Worm (Caenorhabditis elegans): ENCODE data around the gene srh-222.
A peak's percentile ranks its signal among the peaks of the same experiment; 100 is the strongest.

The srh-222 gene

DNA sequence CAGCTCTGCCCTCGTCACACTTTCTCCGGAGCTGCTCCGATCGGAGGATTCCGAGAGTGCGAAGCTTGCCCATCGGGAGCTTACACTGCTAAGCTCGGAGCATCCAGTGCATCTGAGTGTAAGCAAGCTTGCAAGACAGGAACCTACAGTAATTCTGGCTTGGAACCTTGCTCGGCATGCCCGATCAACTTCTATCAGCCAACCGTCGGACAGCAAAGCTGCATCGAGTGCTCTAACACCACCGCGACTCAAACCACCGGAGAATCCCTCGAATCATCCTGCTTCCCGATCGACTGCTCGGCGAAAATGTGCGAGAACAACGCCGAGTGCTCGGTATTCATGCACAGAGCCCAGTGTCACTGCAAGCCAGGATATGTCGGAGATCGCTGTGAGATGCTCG is 24.6 kb downstream of the srh-222 start:
- TF ChIP-seq mcd-1 (GFP tag; IDR thresholded peaks at IDR 0.05) (0 out of 2 replicates have a peak, but pooled peaks have one; percentile 20), attf-6 (GFP tag; IDR thresholded peaks at IDR 0.05) (no peak), Y53G8AR.9 (GFP tag; conservative IDR thresholded peaks at IDR 0.05) (no peak), zfh-2 (GFP tag; conservative IDR thresholded peaks at IDR 0.05) (peak; percentile 71), ztf-22 (GFP tag; optimal IDR thresholded peaks at IDR 0.05) (no peak)

DNA sequence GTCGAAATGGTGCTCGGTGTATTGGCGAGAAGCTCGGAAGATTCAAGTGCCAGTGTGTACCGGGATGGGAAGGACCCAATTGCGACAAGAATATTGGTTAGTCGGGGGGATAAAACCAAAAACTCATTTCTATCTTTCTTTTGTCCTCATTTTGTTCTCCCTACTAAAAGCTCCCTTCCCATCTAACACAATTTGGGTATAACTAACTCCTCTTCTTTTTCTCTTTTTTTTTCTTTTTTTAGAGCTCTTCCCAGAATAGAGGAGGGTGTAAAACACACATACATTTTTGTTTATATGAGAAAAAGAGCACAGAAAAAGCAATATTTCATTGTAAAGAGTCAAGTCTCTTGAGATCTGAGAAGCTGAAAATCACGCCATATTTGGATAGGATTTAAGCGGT is 25.5 kb downstream of the srh-222 start:
- no peak for TF ChIP-seq bed-2 (GFP tag; IDR thresholded peaks at IDR 0.05)
- TF ChIP-seq egl-18 (GFP tag; IDR thresholded peaks at IDR 0.05), result no peak

DNA sequence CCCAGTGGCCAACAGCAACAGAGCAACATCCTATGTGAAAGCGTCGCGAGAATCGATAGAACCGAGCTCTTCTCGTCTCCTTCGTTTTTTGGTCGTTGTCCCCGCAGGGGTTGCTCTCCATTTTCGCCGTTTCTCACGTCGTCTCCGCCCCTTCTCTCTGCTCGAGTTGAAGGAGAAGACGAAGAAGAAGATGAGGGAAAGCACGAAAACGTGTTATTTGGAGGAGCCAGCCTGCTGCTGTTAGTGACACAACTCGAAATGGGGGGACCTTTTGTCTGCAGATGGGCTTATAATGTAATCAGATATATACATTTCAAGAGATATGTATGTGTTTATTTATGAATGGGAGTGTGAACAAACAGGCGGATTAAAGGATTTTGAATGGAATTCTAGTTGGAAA is 28.1 kb downstream of the srh-222 start, which contains the start of gene W02C12.2:
Gene W02C12.2 (minus strand): TSS at position 277 of the 400 bp plus-strand sequence.
- TF ChIP-seq mes-4 (tag; optimal IDR thresholded peaks at IDR 0.05) (no peak), dox-1 (GFP tag; IDR thresholded peaks at IDR 0.05) (no peak), ceh-27 (GFP tag; optimal IDR thresholded peaks at IDR 0.05) (peak; percentile 30), zfh-2 (GFP tag; conservative IDR thresholded peaks at IDR 0.05) (peak; percentile 53; the same call in 1 of the 2 replicates), dpff-1 (tag; optimal IDR thresholded peaks at IDR 0.05) (no peak), hlh-26 (GFP tag; conservative IDR thresholded peaks at IDR 0.05) (no peak)

DNA sequence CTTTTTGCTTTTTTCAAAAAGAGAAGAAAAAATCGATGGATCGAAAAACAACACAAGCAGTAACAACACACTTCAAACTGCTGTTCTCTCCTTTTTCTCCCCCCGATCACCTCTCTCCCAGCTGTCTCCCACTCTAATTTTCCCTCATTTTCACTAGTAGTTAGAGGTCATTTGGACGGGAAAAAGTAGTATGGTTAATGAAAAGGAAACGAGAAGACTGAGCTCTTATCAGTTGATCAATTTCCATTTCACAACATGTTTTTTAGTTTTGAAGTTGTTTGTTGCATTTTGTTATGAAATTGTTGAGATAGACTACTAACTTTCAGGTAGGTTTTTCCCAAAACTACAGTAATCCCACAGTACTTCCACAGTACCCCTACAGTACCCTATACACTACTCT is 28.8 kb downstream of the srh-222 start:
- TF ChIP-seq hmg-20 (GFP tag; IDR thresholded peaks at IDR 0.05) (no peak), cebp-1 (GFP tag; IDR thresholded peaks at IDR 0.05) (peak; percentile 29; the same call in 1 of the 2 replicates), cebp-1 (tag; optimal IDR thresholded peaks at IDR 0.05) (peak; percentile 54), nhr-80 (tag; optimal IDR thresholded peaks at IDR 0.05) (peak; percentile 12)

DNA sequence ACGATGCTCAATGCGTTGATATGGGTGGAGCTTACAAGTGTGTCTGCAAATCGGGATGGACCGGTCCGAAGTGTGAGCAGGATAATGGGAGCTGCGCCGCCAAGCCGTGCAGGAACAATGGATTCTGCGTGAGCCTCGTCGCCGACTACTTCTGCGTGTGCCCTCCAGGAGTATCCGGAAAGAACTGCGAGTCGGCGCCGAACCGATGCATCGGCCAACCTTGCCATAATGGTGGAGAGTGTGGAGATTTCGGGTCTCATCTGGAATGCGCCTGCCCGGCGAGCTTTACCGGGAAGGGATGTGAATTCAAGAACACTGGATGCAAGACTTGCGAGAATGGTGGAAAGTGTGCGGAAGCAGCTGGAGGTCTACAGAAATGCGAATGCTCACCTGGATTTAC is 30.3 kb downstream of the srh-222 start:
- TF ChIP-seq ceh-91 (GFP tag; IDR thresholded peaks at IDR 0.05), result no peak
- TF ChIP-seq mes-4 (tag; optimal IDR thresholded peaks at IDR 0.05), result no peak
- TF ChIP-seq F52B5.7 (tag; optimal IDR thresholded peaks at IDR 0.05), result no peak
- no peak for TF ChIP-seq atf-7 (tag; optimal IDR thresholded peaks at IDR 0.05)
- no peak for TF ChIP-seq rcor-1 (GFP tag; IDR thresholded peaks at IDR 0.05)
- no peak for TF ChIP-seq F33H1.4 (GFP tag; IDR thresholded peaks at IDR 0.05)
- TF ChIP-seq repo-1 (tag; optimal IDR thresholded peaks at IDR 0.05), result no peak
- peak; percentile 75 for TF ChIP-seq zfh-2 (GFP tag; conservative IDR thresholded peaks at IDR 0.05)
- TF ChIP-seq F37B4.10 (GFP tag; IDR thresholded peaks at IDR 0.05), result no peak

DNA sequence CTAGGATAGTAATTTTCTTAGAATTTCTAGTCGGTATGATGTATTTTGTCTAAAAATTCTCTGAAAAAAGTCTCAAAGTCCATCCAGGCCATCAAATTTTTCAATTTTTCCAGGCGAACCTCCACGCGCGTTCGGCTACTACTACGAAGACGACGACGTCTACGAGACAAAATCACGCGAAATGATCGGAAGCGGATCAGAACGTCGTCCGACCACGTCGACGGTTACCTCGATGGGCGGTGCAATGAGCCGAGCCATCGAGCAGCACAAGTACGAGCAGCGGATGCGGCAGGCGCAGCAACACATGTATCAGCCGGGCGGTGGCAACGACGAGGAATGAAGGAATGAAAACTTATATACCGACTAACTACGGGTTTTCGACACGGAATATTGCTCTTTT is 34.0 kb downstream of the srh-222 start:
- TF ChIP-seq mcd-1 (GFP tag; IDR thresholded peaks at IDR 0.05), result 0 out of 2 replicates have a peak, but pooled peaks have one; percentile 7
- TF ChIP-seq egl-18 (GFP tag; IDR thresholded peaks at IDR 0.05), result 0 out of 2 replicates have a peak, but pooled peaks have one; percentile 6
- TF ChIP-seq zfh-2 (GFP tag; conservative IDR thresholded peaks at IDR 0.05), result peak; percentile 62
- no peak for TF ChIP-seq nhr-179 (tag; optimal IDR thresholded peaks at IDR 0.05)
- TF ChIP-seq B0336.3 (GFP tag; IDR thresholded peaks at IDR 0.05), result no peak

DNA sequence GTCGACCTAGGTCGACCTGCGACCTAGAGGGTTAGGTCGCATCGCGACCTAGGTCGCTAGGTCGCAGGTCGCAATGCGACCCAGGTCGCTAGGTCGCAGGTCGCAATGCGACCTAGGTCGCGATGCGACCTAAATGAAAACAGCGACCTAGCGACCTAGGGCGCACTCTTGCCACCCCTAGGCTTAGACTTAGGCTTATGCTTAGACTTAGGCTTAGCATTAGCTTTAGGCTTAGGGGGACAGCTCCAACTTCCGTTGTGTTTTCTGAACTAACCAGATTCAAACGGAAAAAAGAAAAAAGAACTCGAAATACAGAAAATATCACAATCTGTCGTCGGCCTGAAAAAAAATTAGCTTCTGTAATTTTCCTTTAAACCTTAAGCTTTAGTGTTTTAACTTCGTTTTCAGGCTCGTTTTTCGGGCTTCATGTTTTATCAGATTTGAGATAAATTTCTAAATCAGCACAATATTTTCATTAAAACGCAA is 34.8 kb downstream of the srh-222 start:
- TF ChIP-seq athp-1 (tag; optimal IDR thresholded peaks at IDR 0.05), result no peak
- 0 out of 2 replicates have a peak, but pooled peaks have one; percentile 24 for TF ChIP-seq ekl-4 (GFP tag; IDR thresholded peaks at IDR 0.05)
- TF ChIP-seq madf-10 (tag; optimal IDR thresholded peaks at IDR 0.05), result no peak
- TF ChIP-seq F33H1.4 (GFP tag; IDR thresholded peaks at IDR 0.05), result no peak
- no peak for TF ChIP-seq ztf-22 (GFP tag; optimal IDR thresholded peaks at IDR 0.05)
- no peak for TF ChIP-seq ZK185.1 (tag; optimal IDR thresholded peaks at IDR 0.05; ENCODE audit: poor library complexity, severe bottlenecking)
- no peak for TF ChIP-seq ztf-26 (tag; optimal IDR thresholded peaks at IDR 0.05)
- no peak for TF ChIP-seq nfya-1 (tag; optimal IDR thresholded peaks at IDR 0.05; ENCODE audit: borderline replicate concordance, insufficient read depth)
- no peak for TF ChIP-seq Y53F4B.3 (GFP tag; IDR thresholded peaks at IDR 0.05)
- no peak for TF ChIP-seq pha-4 (tag; optimal IDR thresholded peaks at IDR 0.05)
- TF ChIP-seq B0035.1 (tag; optimal IDR thresholded peaks at IDR 0.05), result no peak
- no peak for TF ChIP-seq lir-1 (GFP tag; conservative IDR thresholded peaks at IDR 0.05)
- no peak for TF ChIP-seq B0336.3 (GFP tag; IDR thresholded peaks at IDR 0.05)
- TF ChIP-seq lag-1 (GFP tag; IDR thresholded peaks at IDR 0.05), result no peak
- no peak for TF ChIP-seq him-1 (tag; optimal IDR thresholded peaks at IDR 0.05)
- no peak for TF ChIP-seq F57C9.4 (tag; optimal IDR thresholded peaks at IDR 0.05)
- TF ChIP-seq lsl-1 (GFP tag; optimal IDR thresholded peaks at IDR 0.05), result no peak

Measured in whole organism, young adult.